Worm (Caenorhabditis elegans) whole organism, L2 larva: ENCODE measurements around the gene nhr-268.
"Not testable (repeated sequence)": the region's sequence is repeated elsewhere in the genome, so short reads cannot be mapped to it uniquely, and the experiment has no call there.

Source experiments
- C34F6.9 ChIP-seq: fragments of 150-350 bp; optimal IDR thresholded peaks from 2 replicates; lab custom pipeline; 2014; ENCODE audit warnings: missing biosample characterization, missing genetic modification characterization
- R02D3.7 ChIP-seq: fragments of 150-350 bp; optimal IDR thresholded peaks from 2 replicates; lab custom pipeline; 2014; ENCODE audit warnings: missing biosample characterization, missing genetic modification characterization
- alr-1 ChIP-seq: fragments of 150-350 bp; optimal IDR thresholded peaks from 2 replicates; lab custom pipeline; 2014; ENCODE audit warnings: missing biosample characterization, missing genetic modification characterization
- aly-2 ChIP-seq: fragments of 150-350 bp; optimal IDR thresholded peaks from 2 replicates; lab custom pipeline; 2014; ENCODE audit warnings: missing biosample characterization, missing genetic modification characterization
- blmp-1 ChIP-seq: sonication (generic microtip); optimal IDR thresholded peaks from 2 replicates; lab custom pipeline; 2017; ENCODE audit warnings: missing genetic modification characterization, mild to moderate bottlenecking, missing compliant biosample characterization, antibody characterized with exemption, moderate library complexity; ENCODE audit not compliant: insufficient read depth
- ceh-16 ChIP-seq: fragments of 150-350 bp; optimal IDR thresholded peaks from 2 replicates; lab custom pipeline; 2014; ENCODE audit warnings: missing biosample characterization, missing genetic modification characterization
- ceh-82 ChIP-seq: fragments of 150-350 bp; optimal IDR thresholded peaks from 2 replicates; lab custom pipeline; 2014; ENCODE audit warnings: missing biosample characterization, missing genetic modification characterization
- dmd-4 ChIP-seq: sonication (generic microtip); optimal IDR thresholded peaks from 2 replicates; lab custom pipeline; 2017; ENCODE audit warnings: missing biosample characterization, missing genetic modification characterization
- egl-27 ChIP-seq: sonication (generic microtip); optimal IDR thresholded peaks from 3 replicates; lab custom pipeline; 2017; ENCODE audit warnings: missing biosample characterization, missing genetic modification reagents, missing genetic modification characterization
- elt-3 ChIP-seq: sonication (generic microtip); optimal IDR thresholded peaks from 2 replicates; lab custom pipeline; 2017; ENCODE audit warnings: missing biosample characterization, missing genetic modification characterization
- fos-1 ChIP-seq: fragments of 150-350 bp; optimal IDR thresholded peaks from 2 replicates; lab custom pipeline; 2014; ENCODE audit warnings: missing biosample characterization, missing genetic modification characterization
- gmeb-1 ChIP-seq: fragments of 150-350 bp; optimal IDR thresholded peaks from 2 replicates; lab custom pipeline; 2014; ENCODE audit warnings: missing biosample characterization, missing genetic modification characterization
- lin-11 ChIP-seq: fragments of 150-350 bp; sonication (generic microtip); optimal IDR thresholded peaks from 2 replicates; lab custom pipeline; 2014; ENCODE audit warnings: missing biosample characterization, missing genetic modification characterization, inconsistent platforms, mixed read lengths
- lin-13 ChIP-seq: fragments of 150-350 bp; optimal IDR thresholded peaks from 2 replicates; lab custom pipeline; 2014; ENCODE audit warnings: missing biosample characterization, missing genetic modification reagents, missing genetic modification characterization
- lin-39 ChIP-seq: fragments of 150-350 bp; optimal IDR thresholded peaks from 2 replicates; lab custom pipeline; 2014; ENCODE audit warnings: missing biosample characterization, missing genetic modification reagents, missing genetic modification characterization
- mbf-1 ChIP-seq: sonication (generic microtip); optimal IDR thresholded peaks from 2 replicates; lab custom pipeline; 2017; ENCODE audit warnings: missing biosample characterization, missing genetic modification characterization
- mdl-1 ChIP-seq, 2 experiments: fragments of 150-350 bp in 1 of 2; sonication (generic microtip) in 1 of 2; optimal IDR thresholded peaks; 2 replicates each; lab custom pipeline; 2017; ENCODE audit warnings: missing biosample characterization in 2 of 2, missing genetic modification characterization in 2 of 2
- nhr-10 ChIP-seq: sonication (generic microtip); optimal IDR thresholded peaks from 2 replicates; lab custom pipeline; 2017; ENCODE audit warnings: missing biosample characterization, missing genetic modification characterization
- nhr-11 ChIP-seq: fragments of 150-350 bp; optimal IDR thresholded peaks from 2 replicates; lab custom pipeline; 2014; ENCODE audit warnings: missing biosample characterization, missing genetic modification characterization
- nhr-12 ChIP-seq: fragments of 150-350 bp; optimal IDR thresholded peaks from 2 replicates; lab custom pipeline; 2014; ENCODE audit warnings: missing biosample characterization, missing genetic modification characterization
- nhr-21 ChIP-seq: fragments of 150-350 bp; optimal IDR thresholded peaks from 2 replicates; lab custom pipeline; 2014; ENCODE audit warnings: missing biosample characterization, missing genetic modification characterization
- nhr-23 ChIP-seq: fragments of 150-350 bp; optimal IDR thresholded peaks from 2 replicates; lab custom pipeline; 2014; ENCODE audit warnings: missing biosample characterization, missing genetic modification reagents, missing genetic modification characterization
- nhr-25 ChIP-seq: fragments of 150-350 bp; sonication (generic microtip); optimal IDR thresholded peaks from 3 replicates; lab custom pipeline; 2014; ENCODE audit warnings: missing biosample characterization, missing genetic modification characterization
- peb-1 ChIP-seq: fragments of 150-350 bp; optimal IDR thresholded peaks from 2 replicates; lab custom pipeline; 2014; ENCODE audit warnings: missing biosample characterization, missing genetic modification characterization
- sem-4 ChIP-seq: fragments of 150-350 bp; optimal IDR thresholded peaks from 2 replicates; lab custom pipeline; 2014; ENCODE audit warnings: missing biosample characterization, missing genetic modification reagents, missing genetic modification characterization
- skn-1 ChIP-seq: sonication (generic microtip); optimal IDR thresholded peaks from 2 replicates; lab custom pipeline; 2017; ENCODE audit warnings: missing biosample characterization, missing genetic modification characterization
- sma-3 ChIP-seq: sonication (generic microtip); optimal IDR thresholded peaks from 2 replicates; lab custom pipeline; 2016; ENCODE audit warnings: missing genetic modification reagents, missing genetic modification characterization, missing compliant biosample characterization
- sma-9 ChIP-seq, 2 experiments: fragments of 150-350 bp in 1 of 2; sonication (generic microtip) in 1 of 2; optimal IDR thresholded peaks; 2 replicates each; lab custom pipeline; 2014 to 2016; ENCODE audit warnings: missing genetic modification characterization in 2 of 2, mild to moderate bottlenecking in 1 of 2, missing biosample characterization in 1 of 2, missing compliant biosample characterization in 1 of 2, missing genetic modification reagents in 1 of 2, moderate library complexity in 1 of 2
- snpc-4 ChIP-seq: fragments of 150-350 bp; optimal IDR thresholded peaks from 2 replicates; lab custom pipeline; 2014; ENCODE audit warnings: missing biosample characterization, missing genetic modification characterization
- unc-62 ChIP-seq: fragments of 150-350 bp; optimal IDR thresholded peaks from 2 replicates; lab custom pipeline; 2014; ENCODE audit warnings: missing biosample characterization, missing genetic modification reagents, missing genetic modification characterization
- ztf-1 ChIP-seq: fragments of 200-800 bp; sonication (Bioruptor generic); conservative IDR thresholded peaks from 2 replicates; pipeline ENCODE4 v1.3.6; 2022; ENCODE audit warnings: missing genetic modification characterization, missing compliant biosample characterization
- ztf-11 ChIP-seq: sonication (generic microtip); optimal IDR thresholded peaks from 2 replicates; lab custom pipeline; 2017; ENCODE audit warnings: missing biosample characterization, missing genetic modification characterization
- ztf-4 ChIP-seq: fragments of 150-350 bp; optimal IDR thresholded peaks from 2 replicates; lab custom pipeline; 2014; ENCODE audit warnings: missing biosample characterization, missing genetic modification characterization

The nhr-268 gene

ce11 chrV:15668200-15668599, 21.9 kb upstream of the nhr-268 start, which contains the start of gene F53E4.1:
F53E4.1 (minus strand) TSS chrV:15668300.
- not testable (repeated sequence) for TF ChIP-seq unc-62; aly-2 (tag; lab: Kevin White, UChicago); R02D3.7 (tag; lab: Kevin White, UChicago)

- TF ChIP-seq skn-1 (tag; lab: Kevin White, UChicago) (no peak), ztf-4 (no peak), unc-62 (no peak), ceh-16 (tag; lab: Kevin White, UChicago) (no peak), egl-27 (tag; lab: Kevin White, UChicago) (no peak), nhr-25 (tag; lab: Kevin White, UChicago) (no peak), fos-1 (tag; lab: Kevin White, UChicago) (no peak), peb-1 (tag; lab: Kevin White, UChicago) (no peak), nhr-21 (tag; lab: Kevin White, UChicago) (no peak), dmd-4 (tag; lab: Kevin White, UChicago) (no peak), lin-11 (tag; lab: Kevin White, UChicago) (no peak), sma-3 (GFP tag; lab: Kevin White, UChicago) (no peak), elt-3 (tag; lab: Kevin White, UChicago) (no peak), nhr-23 (tag; lab: Kevin White, UChicago) (no peak), mdl-1 (tag; optimal IDR thresholded peaks at IDR 0.05; lab: Kevin White, UChicago) (no peak)
Observed at ce11 chrV:15668870-15669269, 21.2 kb upstream of the nhr-268 start, which contains the start of gene K06B4.4. K06B4.4 (plus strand) TSS chrV:15669170.

ce11 chrV:15670139-15670538, 19.9 kb upstream of the nhr-268 start, which contains the start of gene K06B4.15:
K06B4.15 (plus strand) TSS chrV:15670439.
- TF ChIP-seq aly-2, blmp-1, ceh-16 (tag; lab: Kevin White, UChicago): not testable (repeated sequence)

DNA sequence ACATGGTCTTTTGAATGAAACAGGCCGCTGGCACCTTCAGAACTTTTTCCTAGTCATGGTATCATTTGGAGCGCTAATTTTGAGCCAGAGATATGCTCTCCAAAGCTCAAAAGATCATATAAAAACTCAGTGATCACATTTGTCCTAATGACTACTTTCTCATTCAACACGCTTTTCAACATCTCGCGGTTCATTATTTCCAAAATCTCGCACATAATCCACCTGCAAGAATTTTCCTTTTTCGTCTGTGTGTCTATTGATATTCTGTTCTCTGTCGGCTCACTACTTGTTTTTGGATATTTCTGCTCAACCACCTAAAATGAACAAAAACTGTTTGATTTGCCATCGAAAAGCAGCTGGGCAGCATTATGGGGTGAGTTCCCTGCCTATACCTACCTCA, 16.3 kb upstream of the nhr-268 start, which contains the start of gene nhr-51:
Gene nhr-51 (plus strand): TSS at position 301 of the 400 bp plus-strand sequence.
- TF ChIP-seq ztf-11 (tag; lab: Kevin White, UChicago) = no peak

- TF ChIP-seq nhr-12 (tag; lab: Kevin White, UChicago) (no peak), alr-1 (tag; lab: Kevin White, UChicago) (no peak), skn-1 (tag; lab: Kevin White, UChicago) (no peak), sem-4 (tag; lab: Kevin White, UChicago) (no peak), lin-39 (tag; lab: Kevin White, UChicago) (no peak), ztf-1 (GFP tag; lab: Robert Waterston, UW) (no peak), snpc-4 (tag; lab: Kevin White, UChicago) (no peak), C34F6.9 (no peak), lin-13 (GFP tag; lab: Kevin White, UChicago) (no peak), nhr-11 (tag; lab: Kevin White, UChicago) (no peak), aly-2 (tag; lab: Kevin White, UChicago) (no peak)
Observed at ce11 chrV:15674899-15675298, 15.2 kb upstream of the nhr-268 start.

- TF ChIP-seq mdl-1 (tag; optimal IDR thresholded peaks at IDR 0.05; lab: Kevin White, UChicago) (no peak), nhr-21 (tag; lab: Kevin White, UChicago) (no peak), ceh-82 (no peak), snpc-4 (tag; lab: Kevin White, UChicago) (no peak), elt-3 (tag; lab: Kevin White, UChicago) (no peak), sma-9 (GFP tag; optimal IDR thresholded peaks at IDR 0.05; lab: Kevin White, UChicago) (no peak), sma-9 (tag; optimal IDR thresholded peaks at IDR 0.05; lab: Kevin White, UChicago) (no peak), unc-62 (no peak), gmeb-1 (tag; lab: Kevin White, UChicago) (no peak), skn-1 (tag; lab: Kevin White, UChicago) (no peak), alr-1 (tag; lab: Kevin White, UChicago) (no peak), mbf-1 (tag; lab: Kevin White, UChicago) (no peak), lin-11 (tag; lab: Kevin White, UChicago) (no peak), blmp-1 (tag; lab: Kevin White, UChicago) (no peak), nhr-10 (no peak), egl-27 (tag; lab: Kevin White, UChicago) (no peak)
Observed at ce11 chrV:15677222-15677621, 12.8 kb upstream of the nhr-268 start, which contains the start of gene nhr-52. nhr-52 (plus strand) TSS chrV:15677522.
